Worm (Caenorhabditis elegans): Measurements from ENCODE around the gene F22B5.6.

F22B5.6 gene

DNA sequence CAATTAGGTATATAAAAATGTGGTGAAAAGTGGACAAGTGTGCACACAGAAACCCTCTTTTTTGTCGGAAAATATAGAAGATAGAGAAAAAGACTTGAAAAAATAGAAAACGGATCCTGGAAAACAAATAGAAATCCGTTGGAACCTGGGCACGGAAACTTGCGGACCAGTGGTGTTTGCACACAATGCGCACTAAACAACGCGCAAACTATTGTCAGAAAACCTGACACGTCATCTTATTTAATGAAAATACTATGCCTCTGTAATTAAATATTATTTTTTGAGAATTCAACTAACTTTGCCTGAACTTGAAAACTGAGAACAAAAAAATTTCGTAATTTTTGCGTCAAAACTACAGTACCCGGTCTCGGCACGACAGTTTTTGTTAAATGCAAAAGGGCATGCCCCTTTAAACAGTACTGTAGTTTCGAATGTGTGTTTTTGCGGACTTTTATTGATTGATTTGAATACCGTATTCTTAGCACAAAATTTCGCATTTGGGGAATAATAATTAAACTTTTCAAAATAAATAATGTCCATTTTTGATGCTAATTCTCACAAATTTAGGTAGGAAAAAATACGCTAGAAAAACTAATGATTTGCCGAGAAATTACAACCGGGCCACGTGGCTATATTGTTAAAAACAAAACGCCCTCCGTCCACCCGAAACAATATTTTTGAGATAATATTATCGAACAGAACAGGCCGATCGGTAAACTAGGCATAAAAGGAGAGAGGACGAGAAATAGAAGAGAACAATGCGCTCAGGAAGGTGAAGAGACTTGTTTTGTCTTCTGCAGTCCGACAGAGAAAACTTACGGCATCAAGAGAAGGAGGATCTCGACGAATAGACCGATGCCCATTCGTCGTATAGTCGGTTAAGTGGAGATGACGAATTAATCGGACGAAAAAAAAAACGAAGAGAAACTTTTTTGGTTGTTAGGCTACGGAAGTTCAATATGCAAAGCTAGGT lies 26.8 kb downstream of the F22B5.6 start:
- TF ChIP-seq pha-4 (tag; optimal IDR thresholded peaks at IDR 0.05) (peak; percentile 38), nhr-237 (tag; optimal IDR thresholded peaks at IDR 0.05) (no peak), nfya-1 (tag; optimal IDR thresholded peaks at IDR 0.05; ENCODE audit: insufficient read depth) (peak; percentile 32), nhr-25 (tag; optimal IDR thresholded peaks at IDR 0.05) (peak; percentile 39), ztf-11 (tag; optimal IDR thresholded peaks at IDR 0.05) (no peak), nhr-23 (tag; optimal IDR thresholded peaks at IDR 0.05) (peak; percentile 53)

DNA sequence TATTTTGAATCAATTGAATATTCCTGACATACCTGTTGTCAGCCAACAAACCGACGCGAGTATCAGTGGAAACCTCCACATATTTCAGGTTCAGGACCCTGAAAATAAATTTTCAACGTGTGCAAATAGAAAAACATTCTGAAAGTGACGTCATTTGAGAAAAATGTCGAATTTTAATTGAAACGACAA lies 27.3 kb downstream of the F22B5.6 start, which contains the start of gene F14E5.2:
TSS of gene F14E5.2 (minus strand) at position 101 of the 189 bp plus-strand sequence.
- TF ChIP-seq lin-15B (tag; optimal IDR thresholded peaks at IDR 0.05) (no peak), egl-27 (tag; optimal IDR thresholded peaks at IDR 0.05) (no peak), zag-1 (tag; optimal IDR thresholded peaks at IDR 0.05) (no peak), jun-1 (tag; optimal IDR thresholded peaks at IDR 0.05) (no peak), aly-2 (tag; optimal IDR thresholded peaks at IDR 0.05) (no peak), daf-12 (tag; optimal IDR thresholded peaks at IDR 0.05) (no peak), lsy-12 (tag; optimal IDR thresholded peaks at IDR 0.05) (no peak), nhr-67 (tag; optimal IDR thresholded peaks at IDR 0.05) (no peak), elt-3 (tag; optimal IDR thresholded peaks at IDR 0.05) (no peak), nhr-25 (tag; optimal IDR thresholded peaks at IDR 0.05) (no peak), hmg-11 (tag; optimal IDR thresholded peaks at IDR 0.05) (no peak), nhr-77 (tag; optimal IDR thresholded peaks at IDR 0.05) (no peak), ama-1 (optimal IDR thresholded peaks at IDR 0.05) (no peak), ztf-4 (tag; optimal IDR thresholded peaks at IDR 0.05) (no peak)

DNA sequence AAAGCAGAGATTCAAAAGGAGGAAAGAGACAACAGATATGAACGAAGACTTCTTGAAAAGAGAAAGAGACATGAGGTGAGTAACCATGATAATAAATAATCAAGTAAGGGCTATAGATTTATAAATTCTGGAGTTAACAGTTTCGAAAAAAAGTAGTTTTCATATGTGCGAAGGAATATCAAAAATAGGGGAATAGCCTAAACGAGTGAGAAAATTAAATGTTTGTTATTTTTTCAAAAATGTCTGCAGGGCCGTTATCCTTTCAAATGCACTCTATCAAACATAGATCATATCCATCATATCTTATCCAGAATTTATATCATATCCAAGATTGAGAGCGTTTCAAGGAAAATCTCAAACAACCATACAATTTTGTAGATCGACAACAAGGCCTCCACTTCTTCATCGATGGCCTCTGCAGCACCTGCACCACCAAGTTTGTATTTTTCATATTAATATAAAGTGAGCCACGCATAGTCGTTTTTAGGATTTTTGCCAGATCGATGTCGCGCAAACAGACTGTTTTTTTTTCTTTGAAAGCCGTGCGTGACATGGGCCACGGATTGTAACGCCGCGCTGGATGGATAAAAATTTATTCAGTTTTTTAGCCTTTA lies 35.1 kb downstream of the F22B5.6 start:
- no peak for TF ChIP-seq eor-1 (tag; optimal IDR thresholded peaks at IDR 0.05)
- TF ChIP-seq nhr-28 (tag; optimal IDR thresholded peaks at IDR 0.05), result no peak
- no peak for TF ChIP-seq fos-1 (tag; optimal IDR thresholded peaks at IDR 0.05)
- no peak for TF ChIP-seq nhr-11 (tag; optimal IDR thresholded peaks at IDR 0.05)
- TF ChIP-seq mdl-1 (tag; optimal IDR thresholded peaks at IDR 0.05), result no peak
- TF ChIP-seq ztf-4 (tag; optimal IDR thresholded peaks at IDR 0.05), result peak; percentile 43
- peak; percentile 89 for TF ChIP-seq elt-1 (tag; optimal IDR thresholded peaks at IDR 0.05)
- TF ChIP-seq ceh-9 (tag; optimal IDR thresholded peaks at IDR 0.05), result no peak
- no peak for TF ChIP-seq egl-5 (tag; optimal IDR thresholded peaks at IDR 0.05)
- TF ChIP-seq ceh-16 (tag; optimal IDR thresholded peaks at IDR 0.05), result no peak
- no peak for TF ChIP-seq lsy-12 (tag; optimal IDR thresholded peaks at IDR 0.05)
- no peak for TF ChIP-seq sea-2 (GFP tag; optimal IDR thresholded peaks at IDR 0.05)
- TF ChIP-seq egl-27 (tag; optimal IDR thresholded peaks at IDR 0.05), result no peak
- TF ChIP-seq ztf-11 (tag; optimal IDR thresholded peaks at IDR 0.05), result no peak

DNA sequence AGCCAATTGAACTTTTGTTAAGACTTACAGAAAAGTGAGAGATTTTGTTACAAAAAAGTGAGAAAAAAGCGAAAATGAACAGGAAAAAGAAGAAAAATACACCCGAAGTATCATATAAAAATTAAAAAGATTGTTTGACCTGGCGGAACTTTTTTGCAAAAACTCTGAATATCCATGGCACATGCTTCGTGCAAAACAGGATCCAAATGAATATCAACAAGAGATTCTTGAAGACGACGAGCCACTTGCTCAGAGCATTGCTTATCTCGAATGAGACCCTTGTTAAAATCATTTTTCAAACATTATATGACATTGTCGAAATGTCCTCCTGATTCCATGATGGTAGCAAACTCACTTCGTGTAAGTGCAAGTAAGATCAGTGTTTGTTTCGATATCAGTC lies 36.2 kb downstream of the F22B5.6 start, which contains the start of gene F14E5.8:
TSS of gene F14E5.8 (plus strand) at position 301 of the 400 bp plus-strand sequence.
- TF ChIP-seq elt-1 (tag; optimal IDR thresholded peaks at IDR 0.05), result peak; percentile 4

DNA sequence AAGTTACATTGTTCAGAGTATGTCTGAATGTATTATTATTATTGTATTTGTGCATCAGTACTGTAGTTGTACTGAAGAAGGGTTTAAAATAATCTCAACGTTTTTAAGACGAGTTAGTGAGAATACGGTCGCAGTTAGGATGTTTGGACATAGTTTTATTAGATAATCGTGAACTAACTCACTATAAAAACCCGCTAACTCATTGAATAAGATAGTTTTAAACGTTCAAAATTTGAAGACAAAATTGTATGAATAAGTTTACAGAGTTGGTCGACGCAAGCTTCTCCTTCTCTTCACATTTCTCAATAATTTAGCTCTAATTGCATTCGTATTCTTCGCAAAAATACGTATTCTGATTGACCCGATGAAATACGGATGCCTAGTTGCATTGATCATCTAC lies 37.0 kb downstream of the F22B5.6 start:
- TF ChIP-seq nhr-237 (tag; optimal IDR thresholded peaks at IDR 0.05) (no peak), elt-1 (tag; optimal IDR thresholded peaks at IDR 0.05) (peak; percentile 89), ztf-4 (tag; optimal IDR thresholded peaks at IDR 0.05) (peak; percentile 76), nfya-1 (tag; optimal IDR thresholded peaks at IDR 0.05; ENCODE audit: insufficient read depth) (no peak)

DNA sequence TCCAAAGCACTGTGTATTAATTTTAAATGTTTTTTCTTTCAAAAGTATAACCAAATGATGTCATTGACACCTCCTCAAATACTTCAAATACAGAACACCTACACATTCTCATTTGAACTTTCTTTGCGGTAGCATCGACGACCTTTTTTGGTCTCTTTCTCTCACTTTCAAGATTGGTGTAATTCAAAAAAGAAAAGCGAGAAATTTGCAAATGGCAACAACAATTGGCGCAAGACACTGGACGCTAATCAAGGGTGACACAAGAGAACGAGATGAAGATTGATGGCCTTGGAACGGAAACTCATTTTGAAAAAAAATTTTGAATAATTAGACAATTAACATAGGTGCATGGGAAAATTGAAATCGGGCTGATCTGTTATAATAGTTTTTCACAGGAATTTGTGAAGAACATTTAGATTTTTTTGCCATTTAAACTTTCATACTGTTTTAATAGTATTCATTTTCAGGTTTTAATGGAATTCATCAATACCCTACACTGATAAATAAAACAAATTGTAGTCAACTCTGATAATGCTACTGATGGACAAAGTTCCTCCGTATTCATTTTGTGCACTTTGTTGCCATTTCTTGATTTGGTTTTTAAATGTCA lies 38.8 kb downstream of the F22B5.6 start, which contains the start of gene fdgt-2:
TSS of gene fdgt-2 (plus strand) at position 560 of the 610 bp plus-strand sequence.
- no peak for TF ChIP-seq ama-1 (optimal IDR thresholded peaks at IDR 0.05)
- no peak for TF ChIP-seq ceh-82 (tag; optimal IDR thresholded peaks at IDR 0.05)
- no peak for TF ChIP-seq tbx-2 (tag; optimal IDR thresholded peaks at IDR 0.05)
- TF ChIP-seq zag-1 (tag; optimal IDR thresholded peaks at IDR 0.05), result no peak
- TF ChIP-seq pqm-1 (tag; optimal IDR thresholded peaks at IDR 0.05), result peak; percentile 7
- TF ChIP-seq unc-39 (tag; optimal IDR thresholded peaks at IDR 0.05), result no peak
- TF ChIP-seq nhr-25 (tag; optimal IDR thresholded peaks at IDR 0.05), result peak; percentile 73
- TF ChIP-seq egl-27 (tag; optimal IDR thresholded peaks at IDR 0.05), result no peak
- no peak for TF ChIP-seq nhr-237 (tag; optimal IDR thresholded peaks at IDR 0.05)
- no peak for TF ChIP-seq nhr-23 (tag; optimal IDR thresholded peaks at IDR 0.05)
- peak; percentile 36 for TF ChIP-seq elt-2 (tag; optimal IDR thresholded peaks at IDR 0.05)
- TF ChIP-seq eor-1 (tag; optimal IDR thresholded peaks at IDR 0.05), result no peak
- TF ChIP-seq lsy-12 (tag; optimal IDR thresholded peaks at IDR 0.05), result no peak
